Worm (Caenorhabditis elegans) whole organism, L2 larva: ENCODE measurements around the gene cec-3.

ENCODE experiments used
- alr-1 ChIP-seq: fragments of 150-350 bp; optimal IDR thresholded peaks from 2 replicates; lab custom pipeline; 2014; ENCODE audit warnings: missing biosample characterization, missing genetic modification characterization
- blmp-1 ChIP-seq: sonication (generic microtip); optimal IDR thresholded peaks from 2 replicates; lab custom pipeline; 2017; ENCODE audit warnings: missing genetic modification characterization, mild to moderate bottlenecking, missing compliant biosample characterization, antibody characterized with exemption, moderate library complexity; ENCODE audit not compliant: insufficient read depth
- dmd-4 ChIP-seq: sonication (generic microtip); optimal IDR thresholded peaks from 2 replicates; lab custom pipeline; 2017; ENCODE audit warnings: missing biosample characterization, missing genetic modification characterization
- egl-27 ChIP-seq: sonication (generic microtip); optimal IDR thresholded peaks from 3 replicates; lab custom pipeline; 2017; ENCODE audit warnings: missing biosample characterization, missing genetic modification reagents, missing genetic modification characterization
- fos-1 ChIP-seq: fragments of 150-350 bp; optimal IDR thresholded peaks from 2 replicates; lab custom pipeline; 2014; ENCODE audit warnings: missing biosample characterization, missing genetic modification characterization
- lin-11 ChIP-seq: fragments of 150-350 bp; sonication (generic microtip); optimal IDR thresholded peaks from 2 replicates; lab custom pipeline; 2014; ENCODE audit warnings: missing biosample characterization, missing genetic modification characterization, inconsistent platforms, mixed read lengths
- mab-5 ChIP-seq: fragments of 150-350 bp; optimal IDR thresholded peaks from 2 replicates; lab custom pipeline; 2014; ENCODE audit warnings: missing biosample characterization, missing genetic modification characterization
- nhr-11 ChIP-seq: fragments of 150-350 bp; optimal IDR thresholded peaks from 2 replicates; lab custom pipeline; 2014; ENCODE audit warnings: missing biosample characterization, missing genetic modification characterization
- nhr-237 ChIP-seq: fragments of 150-350 bp; optimal IDR thresholded peaks from 2 replicates; lab custom pipeline; 2014; ENCODE audit warnings: missing biosample characterization, missing genetic modification characterization
- snpc-4 ChIP-seq: fragments of 150-350 bp; optimal IDR thresholded peaks from 2 replicates; lab custom pipeline; 2014; ENCODE audit warnings: missing biosample characterization, missing genetic modification characterization
- unc-39 ChIP-seq: fragments of 150-350 bp; optimal IDR thresholded peaks from 2 replicates; lab custom pipeline; 2014; ENCODE audit warnings: missing biosample characterization, missing genetic modification characterization
- unc-62 ChIP-seq: fragments of 150-350 bp; optimal IDR thresholded peaks from 2 replicates; lab custom pipeline; 2014; ENCODE audit warnings: missing biosample characterization, missing genetic modification reagents, missing genetic modification characterization
- zag-1 ChIP-seq: fragments of 150-350 bp; optimal IDR thresholded peaks from 2 replicates; lab custom pipeline; 2014; ENCODE audit warnings: missing biosample characterization, missing genetic modification characterization
- ztf-4 ChIP-seq: fragments of 150-350 bp; optimal IDR thresholded peaks from 2 replicates; lab custom pipeline; 2014; ENCODE audit warnings: missing biosample characterization, missing genetic modification characterization

DNA sequence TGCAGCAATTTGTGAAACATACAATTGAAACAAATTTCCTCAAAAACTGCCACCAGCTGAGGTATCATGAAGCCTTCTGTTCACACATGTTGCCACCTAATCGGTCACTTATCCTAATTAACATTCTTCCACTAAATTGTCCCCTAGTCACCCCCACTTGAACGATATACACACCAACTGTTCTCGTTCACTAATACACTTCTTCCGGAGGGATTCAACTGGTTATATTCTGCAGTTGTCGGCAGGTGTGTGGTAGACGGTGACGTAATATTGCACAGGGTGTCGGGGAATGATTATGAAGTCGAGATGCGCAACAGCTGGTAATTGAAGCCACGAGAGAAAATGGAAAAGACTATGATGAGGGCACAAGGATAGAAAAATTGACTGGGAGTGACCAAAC, 42.0 kb downstream of the cec-3 start:
- TF ChIP-seq dmd-4 (tag; lab: Kevin White, UChicago) (no peak), unc-62 (GFP tag; lab: Kevin White, UChicago) (no peak), unc-39 (tag; lab: Kevin White, UChicago) (no peak), snpc-4 (tag; lab: Kevin White, UChicago) (no peak), nhr-11 (tag; lab: Kevin White, UChicago) (no peak), alr-1 (tag; lab: Kevin White, UChicago) (no peak), egl-27 (tag; lab: Kevin White, UChicago) (no peak), lin-11 (no peak), blmp-1 (tag; lab: Kevin White, UChicago) (no peak), zag-1 (tag; lab: Kevin White, UChicago) (no peak), ztf-4 (tag; lab: Kevin White, UChicago) (no peak), nhr-237 (tag; lab: Kevin White, UChicago) (no peak), mab-5 (tag; lab: Kevin White, UChicago) (no peak), fos-1 (tag; lab: Kevin White, UChicago) (no peak)
